Worm (Caenorhabditis elegans): ENCODE measurements around the gene anmt-3.

ce11 chrV:9924389-9924788, 33.7 kb downstream of the anmt-3 start:
- TF ChIP-seq sea-1 (GFP tag; conservative IDR thresholded peaks at IDR 0.05) (no peak), ama-1 (optimal IDR thresholded peaks at IDR 0.05) (no peak), F13C5.2 (tag; optimal IDR thresholded peaks at IDR 0.05) (no peak), hmbx-1 (tag; optimal IDR thresholded peaks at IDR 0.05) (no peak), B0310.2 (tag; optimal IDR thresholded peaks at IDR 0.05) (no peak), hmg-4 (GFP tag; optimal IDR thresholded peaks at IDR 0.05) (no peak), tbx-11 (GFP tag; IDR thresholded peaks at IDR 0.05) (no peak), aly-1 (tag; optimal IDR thresholded peaks at IDR 0.05) (no peak), ceh-13 (GFP tag; optimal IDR thresholded peaks at IDR 0.05) (no peak), flt-1 (GFP tag; IDR thresholded peaks at IDR 0.05) (no peak), scrt-1 (GFP tag; IDR thresholded peaks at IDR 0.05) (no peak), hnd-1 (tag; optimal IDR thresholded peaks at IDR 0.05) (no peak)
